Worm (Caenorhabditis elegans): ENCODE data around the gene clec-86.

The clec-86 gene

DNA sequence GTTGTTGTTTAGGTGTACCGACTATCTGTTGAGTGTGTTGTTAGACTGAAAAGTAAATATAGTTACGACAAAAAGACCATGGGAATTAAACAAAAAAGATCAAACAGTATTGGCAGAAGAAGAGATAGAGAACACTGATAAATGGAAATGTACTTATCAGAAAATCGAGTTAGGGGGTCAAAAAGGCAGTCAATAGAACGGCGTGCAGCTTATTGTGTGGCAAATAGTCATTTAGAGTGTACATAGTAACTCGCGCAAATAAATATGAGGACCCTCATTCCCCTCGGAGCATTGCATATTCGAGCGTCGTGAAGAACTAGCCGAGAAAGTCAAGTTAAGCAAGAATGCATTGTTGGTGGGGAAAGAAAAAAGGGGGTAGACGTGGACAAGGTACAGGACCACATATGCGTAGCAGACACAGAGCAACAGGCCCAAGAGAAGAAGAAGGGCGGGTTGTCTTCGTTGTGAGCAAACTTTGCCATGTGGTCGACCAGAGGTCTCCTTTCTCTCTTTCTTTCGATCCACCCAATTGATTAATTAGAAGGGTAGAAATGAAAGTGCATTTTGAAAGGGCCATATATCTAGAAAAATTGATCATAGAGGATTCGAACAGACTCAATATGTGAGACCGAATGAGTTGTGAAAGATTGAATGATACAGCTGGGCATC lies 11.6 kb downstream of the clec-86 start, which contains the start of gene lam-2:
Gene lam-2, minus strand, starts transcription at position 51 of the 669 bp plus-strand sequence.
- no peak for TF ChIP-seq aly-1 (tag; optimal IDR thresholded peaks at IDR 0.05)
- TF ChIP-seq hmg-4 (GFP tag; optimal IDR thresholded peaks at IDR 0.05) = peak; percentile 39

ce11 chrX:7151976-7152528 lies 12.4 kb downstream of the clec-86 start:
- no peak for TF ChIP-seq tra-4 (tag; optimal IDR thresholded peaks at IDR 0.05)

- no peak for TF ChIP-seq tra-4 (tag; optimal IDR thresholded peaks at IDR 0.05)
Measured at ce11 chrX:7153460-7153859, 13.8 kb downstream of the clec-86 start.

ce11 chrX:7155879-7156278 lies 16.2 kb downstream of the clec-86 start, which contains the start of gene C54D1.7:
C54D1.7 (minus strand) TSS chrX:7156035.
- TF ChIP-seq tbx-37 (GFP tag; conservative IDR thresholded peaks at IDR 0.05) = no peak
- TF ChIP-seq sea-1 (GFP tag; conservative IDR thresholded peaks at IDR 0.05) = no peak
- no peak for TF ChIP-seq aly-1 (tag; optimal IDR thresholded peaks at IDR 0.05)
- no peak for TF ChIP-seq tbx-11 (GFP tag; IDR thresholded peaks at IDR 0.05)
- TF ChIP-seq F13C5.2 (tag; optimal IDR thresholded peaks at IDR 0.05) = no peak
- no peak for TF ChIP-seq ets-7 (tag; optimal IDR thresholded peaks at IDR 0.05)
- no peak for TF ChIP-seq ceh-36 (tag; optimal IDR thresholded peaks at IDR 0.05)
- TF ChIP-seq hmbx-1 (tag; optimal IDR thresholded peaks at IDR 0.05) = no peak
- TF ChIP-seq ceh-13 (GFP tag; optimal IDR thresholded peaks at IDR 0.05) = no peak
- no peak for TF ChIP-seq pes-1 (GFP tag; IDR thresholded peaks at IDR 0.05)
- TF ChIP-seq ama-1 (optimal IDR thresholded peaks at IDR 0.05) = no peak
- no peak for TF ChIP-seq flt-1 (GFP tag; IDR thresholded peaks at IDR 0.05)
- TF ChIP-seq tra-4 (tag; optimal IDR thresholded peaks at IDR 0.05) = no peak
- no peak for TF ChIP-seq hnd-1 (tag; optimal IDR thresholded peaks at IDR 0.05)

- TF ChIP-seq tbx-11 (GFP tag; IDR thresholded peaks at IDR 0.05) (no peak), ceh-36 (tag; optimal IDR thresholded peaks at IDR 0.05) (no peak), aly-1 (tag; optimal IDR thresholded peaks at IDR 0.05) (no peak), hmbx-1 (tag; optimal IDR thresholded peaks at IDR 0.05) (no peak), sea-1 (GFP tag; conservative IDR thresholded peaks at IDR 0.05) (no peak), tbx-37 (GFP tag; conservative IDR thresholded peaks at IDR 0.05) (no peak)
Measured at ce11 chrX:7157483-7157882, 17.8 kb downstream of the clec-86 start.

- TF ChIP-seq hmg-4 (GFP tag; optimal IDR thresholded peaks at IDR 0.05) (no peak), B0310.2 (tag; optimal IDR thresholded peaks at IDR 0.05) (no peak), sea-1 (GFP tag; conservative IDR thresholded peaks at IDR 0.05) (no peak), hmbx-1 (tag; optimal IDR thresholded peaks at IDR 0.05) (no peak), ets-7 (tag; optimal IDR thresholded peaks at IDR 0.05) (no peak), scrt-1 (GFP tag; IDR thresholded peaks at IDR 0.05) (no peak), ceh-36 (tag; optimal IDR thresholded peaks at IDR 0.05) (no peak), hnd-1 (tag; optimal IDR thresholded peaks at IDR 0.05) (no peak), F13C5.2 (tag; optimal IDR thresholded peaks at IDR 0.05) (no peak), ceh-13 (GFP tag; optimal IDR thresholded peaks at IDR 0.05) (no peak), tra-4 (tag; optimal IDR thresholded peaks at IDR 0.05) (no peak), ama-1 (optimal IDR thresholded peaks at IDR 0.05) (no peak), tbx-11 (GFP tag; IDR thresholded peaks at IDR 0.05) (no peak), aly-1 (tag; optimal IDR thresholded peaks at IDR 0.05) (no peak), tbx-37 (GFP tag; conservative IDR thresholded peaks at IDR 0.05) (no peak), pes-1 (GFP tag; IDR thresholded peaks at IDR 0.05) (no peak), flt-1 (GFP tag; IDR thresholded peaks at IDR 0.05) (no peak)
Measured at ce11 chrX:7158736-7159135, 19.1 kb downstream of the clec-86 start, which contains the start of gene pgp-10. pgp-10 (plus strand) TSS chrX:7159036.

ce11 chrX:7162764-7163163 lies 23.1 kb downstream of the clec-86 start:
- TF ChIP-seq ceh-36 (tag; optimal IDR thresholded peaks at IDR 0.05) (no peak), hmbx-1 (tag; optimal IDR thresholded peaks at IDR 0.05) (no peak), ceh-13 (GFP tag; optimal IDR thresholded peaks at IDR 0.05) (no peak), scrt-1 (GFP tag; IDR thresholded peaks at IDR 0.05) (no peak), ets-7 (tag; optimal IDR thresholded peaks at IDR 0.05) (no peak), sea-1 (GFP tag; conservative IDR thresholded peaks at IDR 0.05) (no peak), ama-1 (optimal IDR thresholded peaks at IDR 0.05) (no peak), aly-1 (tag; optimal IDR thresholded peaks at IDR 0.05) (no peak), pes-1 (GFP tag; IDR thresholded peaks at IDR 0.05) (no peak), F13C5.2 (tag; optimal IDR thresholded peaks at IDR 0.05) (no peak), tra-4 (tag; optimal IDR thresholded peaks at IDR 0.05) (no peak), flt-1 (GFP tag; IDR thresholded peaks at IDR 0.05) (no peak)

DNA sequence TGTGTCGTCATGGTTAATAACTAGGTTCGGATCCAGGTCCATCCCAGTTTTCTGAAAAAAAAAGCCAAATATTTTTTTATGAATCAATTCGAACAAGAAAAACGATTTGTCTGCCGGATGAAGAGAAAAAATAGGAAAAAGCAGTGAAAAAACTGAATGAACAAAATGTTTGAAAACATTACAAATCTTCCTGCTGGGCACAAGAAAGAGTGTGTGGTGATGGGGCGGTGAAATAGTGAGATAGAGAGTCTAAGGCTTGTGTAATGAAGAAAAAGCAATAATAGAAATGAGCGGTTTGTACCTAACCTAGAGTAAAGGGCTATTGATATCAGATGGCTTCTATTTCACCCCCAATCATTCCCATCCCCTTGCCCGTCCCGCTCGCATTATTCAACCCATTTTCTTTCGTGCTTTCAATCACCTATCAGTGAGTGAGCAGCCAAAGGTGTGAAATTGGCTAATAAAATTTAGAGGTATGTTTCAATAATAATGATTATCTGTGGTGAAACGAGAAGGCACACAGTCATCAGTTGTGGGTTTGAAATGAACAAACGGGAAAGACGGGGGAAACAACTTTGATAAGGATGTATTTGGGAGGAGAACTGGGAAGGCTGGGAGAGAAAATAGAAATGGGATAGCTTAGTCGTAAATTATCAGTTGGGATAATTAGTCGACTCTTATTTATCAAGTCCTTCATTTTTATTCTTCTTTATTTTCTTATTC lies 31.1 kb downstream of the clec-86 start, which contains the start of gene bar-1:
Gene bar-1, minus strand, starts transcription at position 51 of the 723 bp plus-strand sequence.
- TF ChIP-seq scrt-1 (GFP tag; IDR thresholded peaks at IDR 0.05) = no peak
- TF ChIP-seq ets-7 (tag; optimal IDR thresholded peaks at IDR 0.05) = no peak
- no peak for TF ChIP-seq flt-1 (GFP tag; IDR thresholded peaks at IDR 0.05)
- TF ChIP-seq ceh-36 (tag; optimal IDR thresholded peaks at IDR 0.05) = no peak
- no peak for TF ChIP-seq F13C5.2 (tag; optimal IDR thresholded peaks at IDR 0.05)
- TF ChIP-seq ceh-13 (GFP tag; optimal IDR thresholded peaks at IDR 0.05) = no peak
- no peak for TF ChIP-seq hmbx-1 (tag; optimal IDR thresholded peaks at IDR 0.05)
- TF ChIP-seq sea-1 (GFP tag; conservative IDR thresholded peaks at IDR 0.05) = no peak
- no peak for TF ChIP-seq tbx-11 (GFP tag; IDR thresholded peaks at IDR 0.05)
- TF ChIP-seq aly-1 (tag; optimal IDR thresholded peaks at IDR 0.05) = no peak
- no peak for TF ChIP-seq tra-4 (tag; optimal IDR thresholded peaks at IDR 0.05)
- TF ChIP-seq hmg-4 (GFP tag; optimal IDR thresholded peaks at IDR 0.05) = no peak
- no peak for TF ChIP-seq tbx-37 (GFP tag; conservative IDR thresholded peaks at IDR 0.05)
- no peak for TF ChIP-seq ama-1 (optimal IDR thresholded peaks at IDR 0.05)
- TF ChIP-seq pes-1 (GFP tag; IDR thresholded peaks at IDR 0.05) = no peak
- no peak for TF ChIP-seq B0310.2 (tag; optimal IDR thresholded peaks at IDR 0.05)
